Worm (Caenorhabditis elegans) whole organism, early embryonic: ENCODE results near the gene nduv-2.

Source experiments
- F13C5.2 ChIP-seq: sonication (generic microtip); optimal IDR thresholded peaks from 2 replicates; lab custom pipeline; 2017; ENCODE audit warnings: mild to moderate bottlenecking, missing genetic modification characterization, inconsistent platforms, missing compliant biosample characterization
- aly-1 ChIP-seq: sonication (generic microtip); optimal IDR thresholded peaks from 2 replicates; lab custom pipeline; 2016; ENCODE audit warnings: missing genetic modification characterization, missing compliant biosample characterization
- ama-1 ChIP-seq: fragments of 150-350 bp; optimal IDR thresholded peaks from 2 replicates; lab custom pipeline; 2014
- ceh-13 ChIP-seq: fragments of 200-800 bp; sonication (Bioruptor generic); optimal IDR thresholded peaks from 2 replicates; lab custom pipeline; 2018; ENCODE audit warnings: mild to moderate bottlenecking, missing genetic modification characterization, missing compliant biosample characterization
- hmbx-1 ChIP-seq: sonication (generic microtip); optimal IDR thresholded peaks from 2 replicates; lab custom pipeline; 2016; ENCODE audit warnings: mild to moderate bottlenecking, missing genetic modification characterization, missing compliant biosample characterization
- scrt-1 ChIP-seq: fragments of 200-800 bp; sonication (Bioruptor generic); IDR thresholded peaks from 2 replicates; pipeline ENCODE4 v1.3.6; 2022; ENCODE audit warnings: missing genetic modification characterization, missing compliant biosample characterization
- sea-1 ChIP-seq: fragments of 200-800 bp; sonication (Bioruptor generic); conservative IDR thresholded peaks from 2 replicates; pipeline ENCODE4 v1.3.6; 2022; ENCODE audit warnings: missing genetic modification characterization, missing compliant biosample characterization

DNA sequence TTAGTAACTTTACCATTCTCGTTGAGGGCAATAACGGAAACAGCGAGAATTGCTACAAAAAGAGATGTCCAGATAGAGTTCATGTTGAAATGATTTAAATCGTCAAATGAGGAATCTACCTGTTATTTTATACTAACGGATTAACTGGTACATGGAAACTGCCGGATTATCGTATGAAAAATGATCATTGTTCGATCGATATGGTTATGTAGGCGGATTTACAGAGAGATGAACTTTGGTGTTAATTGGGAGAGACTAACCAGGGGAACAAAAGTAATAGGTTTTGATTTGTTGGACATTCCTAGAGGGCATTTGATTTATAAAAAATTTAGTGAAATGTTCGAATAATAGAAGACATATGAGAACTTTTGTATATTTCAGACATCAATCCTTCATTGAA lies 13.6 kb downstream of the nduv-2 start, which contains the start of gene spig-9:
- TF ChIP-seq ama-1 (lab: Kevin White, UChicago) (no peak), aly-1 (tag; lab: Kevin White, UChicago) (no peak), hmbx-1 (tag; lab: Kevin White, UChicago) (no peak), F13C5.2 (no peak), scrt-1 (GFP tag; lab: Robert Waterston, UW) (no peak), ceh-13 (GFP tag; lab: Kevin White, UChicago) (no peak), sea-1 (no peak)
